Worm (Caenorhabditis elegans): ENCODE results near the gene F56D6.19.

Gene F56D6.19

ce11 chrIV:3885369-3885768 is 29.2 kb upstream of the F56D6.19 start, which contains the start of gene oac-22:
Gene oac-22, plus strand, starts transcription at chrIV:3885669.
- no peak for TF ChIP-seq lin-40 (tag; optimal IDR thresholded peaks at IDR 0.05)
- no peak for TF ChIP-seq him-1 (tag; optimal IDR thresholded peaks at IDR 0.05)
- TF ChIP-seq F23B12.7 (tag; optimal IDR thresholded peaks at IDR 0.05; ENCODE audit: insufficient read depth) = no peak
- no peak for TF ChIP-seq lag-1 (GFP tag; IDR thresholded peaks at IDR 0.05)
- no peak for TF ChIP-seq hsf-1 (GFP tag; IDR thresholded peaks at IDR 0.05)
- TF ChIP-seq nfyb-1 (GFP tag; IDR thresholded peaks at IDR 0.05) = no peak
- TF ChIP-seq ceh-27 (GFP tag; optimal IDR thresholded peaks at IDR 0.05) = no peak
- no peak for TF ChIP-seq F57C9.4 (tag; optimal IDR thresholded peaks at IDR 0.05)
- TF ChIP-seq pha-4 (tag; optimal IDR thresholded peaks at IDR 0.05) = no peak

- no peak for TF ChIP-seq bed-2 (GFP tag; IDR thresholded peaks at IDR 0.05)
- TF ChIP-seq mes-4 (tag; optimal IDR thresholded peaks at IDR 0.05) = no peak
- TF ChIP-seq nfya-2 (GFP tag; IDR thresholded peaks at IDR 0.05) = no peak
- TF ChIP-seq nfya-1 (tag; optimal IDR thresholded peaks at IDR 0.05; ENCODE audit: borderline replicate concordance, insufficient read depth) = no peak
- TF ChIP-seq cebp-2 (GFP tag; IDR thresholded peaks at IDR 0.05) = no peak
- TF ChIP-seq Y53G8AR.9 (GFP tag; conservative IDR thresholded peaks at IDR 0.05) = no peak
- no peak for TF ChIP-seq ztf-18 (tag; optimal IDR thresholded peaks at IDR 0.05)
- TF ChIP-seq tbp1 (GFP tag; optimal IDR thresholded peaks at IDR 0.05) = no peak
- TF ChIP-seq nhr-90 (tag; optimal IDR thresholded peaks at IDR 0.05) = no peak
- TF ChIP-seq sdz-38 (tag; optimal IDR thresholded peaks at IDR 0.05) = no peak
- no peak for TF ChIP-seq B0035.1 (tag; optimal IDR thresholded peaks at IDR 0.05)
- TF ChIP-seq ztf-3 (GFP tag; optimal IDR thresholded peaks at IDR 0.05) = no peak
- TF ChIP-seq ZK185.1 (tag; optimal IDR thresholded peaks at IDR 0.05; ENCODE audit: poor library complexity, severe bottlenecking) = no peak
- no peak for TF ChIP-seq ekl-4 (GFP tag; IDR thresholded peaks at IDR 0.05)
Measured at ce11 chrIV:3888963-3889362, 25.6 kb upstream of the F56D6.19 start, which contains the start of gene oac-21. Gene oac-21, plus strand, starts transcription at chrIV:3889263.

DNA sequence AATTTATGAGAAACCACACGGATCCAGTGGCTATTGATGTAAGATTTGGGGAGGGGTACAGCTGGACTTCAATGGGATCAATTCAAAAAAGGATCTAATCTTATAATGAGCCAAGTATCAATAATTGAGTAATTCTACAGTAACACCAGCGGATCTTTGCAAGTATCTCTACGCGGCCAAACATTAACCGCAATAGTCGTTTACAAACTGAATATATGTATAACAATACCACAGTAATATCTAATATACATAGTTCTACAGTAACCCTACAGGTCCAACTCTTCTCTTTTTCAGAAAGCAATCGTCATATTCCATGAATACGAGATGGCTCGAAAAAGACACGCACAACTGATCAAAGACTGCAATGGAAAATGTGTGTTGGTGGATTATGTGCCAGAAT is 22.5 kb upstream of the F56D6.19 start, which contains the start of gene F56D6.9:
Gene F56D6.9, plus strand, starts transcription at position 301 of the 400 bp plus-strand sequence.
- no peak for TF ChIP-seq lin-26 (GFP tag; IDR thresholded peaks at IDR 0.05)

DNA sequence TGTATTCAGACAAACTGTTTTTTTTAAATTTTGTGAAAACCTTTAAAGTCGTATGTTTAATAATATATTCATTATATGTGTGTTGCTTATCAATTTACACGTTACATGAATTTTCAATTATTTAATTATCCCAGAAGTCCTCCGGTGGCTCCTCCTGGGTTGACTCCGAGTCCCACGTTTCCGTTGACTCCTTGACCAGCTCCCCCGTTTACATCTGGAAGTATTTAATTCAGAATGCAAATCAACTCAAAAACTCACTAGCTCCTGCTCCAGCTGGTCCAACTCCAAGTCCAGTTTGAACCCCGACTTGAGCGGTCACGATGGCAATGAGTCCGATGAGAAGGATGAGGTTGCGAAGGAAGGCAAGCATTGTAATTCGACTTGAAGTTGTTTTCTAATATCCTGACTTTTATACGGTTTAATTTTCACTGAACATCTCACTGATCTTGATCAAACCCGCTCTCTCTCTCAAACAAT is 20.5 kb upstream of the F56D6.19 start, which contains the start of gene F56D6.8:
Gene F56D6.8, minus strand, starts transcription at position 427 of the 477 bp plus-strand sequence.
- TF ChIP-seq xnd-1 (tag; optimal IDR thresholded peaks at IDR 0.05) (no peak), aptf-2 (GFP tag; conservative IDR thresholded peaks at IDR 0.05) (no peak), ccch-3 (GFP tag; optimal IDR thresholded peaks at IDR 0.05) (no peak), him-1 (tag; optimal IDR thresholded peaks at IDR 0.05) (no peak), madf-3 (GFP tag; IDR thresholded peaks at IDR 0.05) (no peak), snpc-3.4 (tag; optimal IDR thresholded peaks at IDR 0.05) (no peak), ceh-58 (GFP tag; IDR thresholded peaks at IDR 0.05) (no peak), ceh-40 (GFP tag; IDR thresholded peaks at IDR 0.05) (no peak), B0336.3 (GFP tag; IDR thresholded peaks at IDR 0.05) (no peak), hsf-1 (GFP tag; IDR thresholded peaks at IDR 0.05) (no peak), nhr-80 (tag; optimal IDR thresholded peaks at IDR 0.05) (no peak), repo-1 (tag; optimal IDR thresholded peaks at IDR 0.05) (no peak), F33H1.4 (GFP tag; IDR thresholded peaks at IDR 0.05) (no peak), ztf-28 (GFP tag; IDR thresholded peaks at IDR 0.05) (no peak)

All from whole organism, young adult.